Worm (Caenorhabditis elegans) whole organism, L3 larva: ENCODE results near the gene col-34.
A peak's percentile ranks its signal among the peaks of the same experiment; 100 is the strongest.

Source experiments
- R02D3.7 ChIP-seq: fragments of 150-350 bp; optimal IDR thresholded peaks from 2 replicates; lab custom pipeline; 2014; ENCODE audit warnings: missing biosample characterization, missing genetic modification characterization
- aly-2 ChIP-seq: fragments of 150-350 bp; optimal IDR thresholded peaks from 2 replicates; lab custom pipeline; 2014; ENCODE audit warnings: missing biosample characterization, missing genetic modification characterization
- ama-1 ChIP-seq: fragments of 150-350 bp; optimal IDR thresholded peaks from 2 replicates; lab custom pipeline; 2018
- ceh-16 ChIP-seq: sonication (generic microtip); optimal IDR thresholded peaks from 2 replicates; lab custom pipeline; 2017; ENCODE audit warnings: missing biosample characterization, missing genetic modification characterization
- ceh-9 ChIP-seq: sonication (generic microtip); optimal IDR thresholded peaks from 2 replicates; lab custom pipeline; 2018; ENCODE audit warnings: missing biosample characterization, missing genetic modification characterization
- daf-12 ChIP-seq: fragments of 150-350 bp; optimal IDR thresholded peaks from 2 replicates; lab custom pipeline; 2014; ENCODE audit warnings: missing biosample characterization, missing genetic modification reagents, missing genetic modification characterization
- egl-27 ChIP-seq: sonication (generic microtip); optimal IDR thresholded peaks from 4 replicates; lab custom pipeline; 2017; ENCODE audit warnings: missing biosample characterization, missing genetic modification reagents, missing genetic modification characterization
- elt-1 ChIP-seq: fragments of 150-350 bp; optimal IDR thresholded peaks from 2 replicates; lab custom pipeline; 2014; ENCODE audit warnings: missing biosample characterization, missing genetic modification characterization
- elt-2 ChIP-seq: sonication (generic microtip); optimal IDR thresholded peaks from 2 replicates; lab custom pipeline; 2016; ENCODE audit warnings: missing genetic modification reagents, mild to moderate bottlenecking, missing genetic modification characterization, missing compliant biosample characterization
- elt-3 ChIP-seq, 3 experiments: fragments of 150-350 bp in 1 of 3; sonication (generic microtip) in 2 of 3; optimal IDR thresholded peaks; 2 replicates in 2 of 3; 4 replicates in 1 of 3; lab custom pipeline; 2014 to 2017; ENCODE audit warnings: missing biosample characterization in 3 of 3, missing genetic modification characterization in 3 of 3
- eor-1 ChIP-seq, 2 experiments: fragments of 150-350 bp; optimal IDR thresholded peaks; 2 replicates each; lab custom pipeline; 2014 to 2018; ENCODE audit warnings: missing biosample characterization in 2 of 2, missing genetic modification characterization in 2 of 2
- fkh-10 ChIP-seq: sonication (generic microtip); optimal IDR thresholded peaks from 2 replicates; lab custom pipeline; 2017; ENCODE audit warnings: missing biosample characterization, missing genetic modification reagents, missing genetic modification characterization
- fkh-2 ChIP-seq: fragments of 150-350 bp; optimal IDR thresholded peaks from 2 replicates; lab custom pipeline; 2014; ENCODE audit warnings: missing biosample characterization, missing genetic modification reagents, missing genetic modification characterization
- fos-1 ChIP-seq: fragments of 150-350 bp; optimal IDR thresholded peaks from 2 replicates; lab custom pipeline; 2014; ENCODE audit warnings: missing biosample characterization, missing genetic modification characterization
- hmg-11 ChIP-seq: sonication (generic microtip); optimal IDR thresholded peaks from 2 replicates; lab custom pipeline; 2016; ENCODE audit warnings: missing genetic modification characterization, missing compliant biosample characterization
- jun-1 ChIP-seq: fragments of 150-350 bp; optimal IDR thresholded peaks from 2 replicates; lab custom pipeline; 2014; ENCODE audit warnings: missing biosample characterization, missing genetic modification reagents, missing genetic modification characterization
- lin-15B ChIP-seq: fragments of 150-350 bp; optimal IDR thresholded peaks from 2 replicates; lab custom pipeline; 2014; ENCODE audit warnings: missing biosample characterization, missing genetic modification characterization
- mdl-1 ChIP-seq: fragments of 150-350 bp; optimal IDR thresholded peaks from 2 replicates; lab custom pipeline; 2014; ENCODE audit warnings: missing biosample characterization, missing genetic modification characterization
- mml-1 ChIP-seq: fragments of 150-350 bp; sonication (generic microtip); optimal IDR thresholded peaks from 3 replicates; lab custom pipeline; 2014; ENCODE audit warnings: missing biosample characterization, missing genetic modification characterization
- nfya-1 ChIP-seq: sonication (generic microtip); optimal IDR thresholded peaks from 2 replicates; lab custom pipeline; 2017; ENCODE audit warnings: missing genetic modification characterization, mild to moderate bottlenecking, missing compliant biosample characterization, antibody characterized with exemption, moderate library complexity; ENCODE audit not compliant: insufficient read depth
- nhr-23 ChIP-seq: fragments of 150-350 bp; optimal IDR thresholded peaks from 2 replicates; lab custom pipeline; 2014; ENCODE audit warnings: missing biosample characterization, missing genetic modification reagents, missing genetic modification characterization
- nhr-237 ChIP-seq: fragments of 150-350 bp; optimal IDR thresholded peaks from 2 replicates; lab custom pipeline; 2014; ENCODE audit warnings: missing biosample characterization, missing genetic modification characterization
- nhr-25 ChIP-seq: sonication (generic microtip); optimal IDR thresholded peaks from 2 replicates; lab custom pipeline; 2017; ENCODE audit warnings: missing biosample characterization, missing genetic modification characterization
- nhr-28 ChIP-seq: fragments of 150-350 bp; optimal IDR thresholded peaks from 2 replicates; lab custom pipeline; 2014; ENCODE audit warnings: missing biosample characterization, missing genetic modification characterization
- nhr-43 ChIP-seq: sonication (generic microtip); optimal IDR thresholded peaks from 2 replicates; lab custom pipeline; 2016; ENCODE audit warnings: mild to moderate bottlenecking, missing genetic modification characterization, missing compliant biosample characterization; ENCODE audit not compliant: poor library complexity, severe bottlenecking
- nhr-67 ChIP-seq: fragments of 150-350 bp; optimal IDR thresholded peaks from 2 replicates; lab custom pipeline; 2014; ENCODE audit warnings: missing biosample characterization, missing genetic modification characterization
- nhr-76 ChIP-seq: fragments of 150-350 bp; sonication (generic microtip); optimal IDR thresholded peaks from 5 replicates; lab custom pipeline; 2014; ENCODE audit warnings: missing biosample characterization, missing genetic modification characterization
- nhr-77 ChIP-seq: fragments of 150-350 bp; optimal IDR thresholded peaks from 2 replicates; lab custom pipeline; 2014; ENCODE audit warnings: missing biosample characterization, missing genetic modification characterization
- pha-4 ChIP-seq: fragments of 150-350 bp; optimal IDR thresholded peaks from 2 replicates; lab custom pipeline; 2014; ENCODE audit warnings: missing biosample characterization, missing genetic modification reagents, missing genetic modification characterization
- pqm-1 ChIP-seq: fragments of 150-350 bp; optimal IDR thresholded peaks from 2 replicates; lab custom pipeline; 2017; ENCODE audit warnings: missing biosample characterization, missing genetic modification characterization, inconsistent platforms
- sea-2 ChIP-seq: fragments of 150-350 bp; sonication (generic microtip); optimal IDR thresholded peaks from 4 replicates; lab custom pipeline; 2014; ENCODE audit warnings: missing biosample characterization, missing genetic modification reagents, missing genetic modification characterization
- skn-1 ChIP-seq: fragments of 150-350 bp; optimal IDR thresholded peaks from 2 replicates; lab custom pipeline; 2014; ENCODE audit warnings: missing biosample characterization, missing genetic modification characterization
- snpc-4 ChIP-seq: fragments of 150-350 bp; optimal IDR thresholded peaks from 2 replicates; lab custom pipeline; 2014; ENCODE audit warnings: missing biosample characterization, missing genetic modification characterization
- tbx-2 ChIP-seq: sonication (generic microtip); optimal IDR thresholded peaks from 2 replicates; lab custom pipeline; 2016; ENCODE audit warnings: mild to moderate bottlenecking, missing genetic modification characterization, missing compliant biosample characterization
- unc-62 ChIP-seq: fragments of 150-350 bp; sonication (generic microtip); optimal IDR thresholded peaks from 4 replicates; lab custom pipeline; 2014; ENCODE audit warnings: missing biosample characterization, missing genetic modification reagents, missing genetic modification characterization
- ztf-11 ChIP-seq: fragments of 150-350 bp; optimal IDR thresholded peaks from 2 replicates; lab custom pipeline; 2014; ENCODE audit warnings: missing biosample characterization, missing genetic modification characterization

The col-34 gene

DNA sequence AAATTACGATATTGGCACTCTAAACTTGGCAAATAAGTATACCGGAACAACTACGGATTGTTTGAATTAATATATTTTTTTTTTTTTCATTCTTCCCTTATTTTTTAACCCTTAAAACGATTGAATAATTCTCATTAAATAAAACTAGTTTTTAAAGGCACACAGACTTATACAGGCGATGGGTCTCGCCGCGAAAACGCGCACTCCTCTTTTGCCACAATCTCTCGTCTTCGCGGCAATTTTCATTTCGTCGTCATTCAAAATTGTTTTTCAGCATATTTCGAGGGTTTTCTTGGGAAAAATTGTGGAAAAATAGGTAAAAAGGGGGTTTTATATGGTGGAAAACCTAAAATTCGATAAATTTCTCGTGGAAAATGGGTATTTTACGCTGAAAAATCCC lies 2.9 kb upstream of the col-34 start (continued):
- TF ChIP-seq nhr-25 (tag; lab: Kevin White, UChicago) (peak; percentile 62), fkh-2 (tag; lab: Kevin White, UChicago) (no peak), nhr-77 (tag; lab: Kevin White, UChicago) (no peak), pqm-1 (no peak), ztf-11 (tag; lab: Kevin White, UChicago) (no peak), fos-1 (tag; lab: Kevin White, UChicago) (no peak), daf-12 (tag; lab: Kevin White, UChicago) (no peak), egl-27 (tag; lab: Kevin White, UChicago) (no peak), lin-15B (tag; lab: Kevin White, UChicago) (peak; percentile 55), R02D3.7 (tag; lab: Kevin White, UChicago) (no peak), hmg-11 (tag; lab: Kevin White, UChicago) (peak; percentile 36), unc-62 (no peak), nhr-28 (tag; lab: Kevin White, UChicago) (no peak), elt-1 (tag; lab: Kevin White, UChicago) (no peak), ama-1 (lab: Kevin White, UChicago) (no peak)

DNA sequence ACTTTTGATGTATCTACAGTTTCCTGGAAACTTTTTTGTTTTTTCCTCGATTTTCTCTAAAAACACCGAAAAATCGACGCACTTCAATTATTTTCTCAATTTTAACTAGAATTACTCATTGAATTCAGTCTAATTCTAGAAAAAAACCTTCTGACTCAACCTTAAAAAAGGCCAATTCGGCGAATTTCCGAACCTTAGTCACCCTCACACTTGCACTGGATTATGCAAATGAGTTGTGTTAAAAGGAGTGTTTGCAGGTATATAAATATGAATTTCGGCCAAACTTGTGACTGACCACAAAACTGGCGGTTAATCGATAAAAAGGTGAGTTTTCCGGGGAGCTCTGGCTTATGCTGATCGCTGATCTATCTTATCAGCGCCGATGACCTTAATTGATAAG lies 2.1 kb upstream of the col-34 start, which contains the start of gene ttr-20:
Gene ttr-20 (plus strand): TSS at position 301 of the 400 bp plus-strand sequence.
- TF ChIP-seq nhr-76 (tag; lab: Kevin White, UChicago) (no peak), nfya-1 (tag; lab: Kevin White, UChicago) (no peak), nhr-25 (tag; lab: Kevin White, UChicago) (no peak), pqm-1 (no peak), elt-1 (tag; lab: Kevin White, UChicago) (no peak), unc-62 (no peak), jun-1 (no peak), ceh-9 (no peak), nhr-28 (tag; lab: Kevin White, UChicago) (no peak), nhr-67 (tag; lab: Kevin White, UChicago) (no peak), fkh-10 (GFP tag; lab: Kevin White, UChicago) (no peak), ztf-11 (tag; lab: Kevin White, UChicago) (no peak), elt-3 (tag; optimal IDR thresholded peaks at IDR 0.05; lab: Kevin White, UChicago) (no peak), mml-1 (no peak), egl-27 (tag; lab: Kevin White, UChicago) (no peak), nhr-237 (tag; lab: Kevin White, UChicago) (no peak)

DNA sequence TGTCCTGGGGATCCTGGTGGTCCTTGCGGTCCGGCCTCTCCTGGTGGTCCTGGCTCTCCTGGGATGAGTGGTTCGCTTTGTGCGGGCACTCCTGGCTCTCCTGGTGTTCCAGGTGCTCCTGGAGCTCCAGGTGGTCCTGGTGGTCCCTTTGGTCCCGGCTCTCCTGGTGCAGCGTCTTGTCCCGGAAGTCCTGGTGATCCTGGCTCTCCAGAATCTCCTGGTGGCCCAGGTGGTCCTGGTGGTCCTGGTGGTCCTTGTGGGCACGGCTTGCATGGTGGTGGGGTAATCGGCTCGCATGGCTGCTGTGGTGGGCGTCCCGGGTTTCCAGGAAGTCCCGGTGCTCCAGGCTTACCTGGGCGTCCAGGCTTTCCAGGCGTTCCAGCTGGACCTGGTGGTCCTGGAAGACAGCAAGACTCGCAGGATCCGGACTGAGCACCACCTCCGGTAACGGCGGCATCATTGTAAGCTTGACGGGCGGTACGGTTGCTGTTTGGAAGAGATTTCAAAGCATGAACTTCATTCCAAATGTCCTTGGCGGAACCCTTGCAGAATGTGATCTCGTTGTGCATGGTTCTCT lies 492 bp downstream of the col-34 start:
- no peak for TF ChIP-seq sea-2
- TF ChIP-seq nhr-28 (tag; lab: Kevin White, UChicago), result no peak
- TF ChIP-seq snpc-4, result no peak
- TF ChIP-seq nhr-237 (tag; lab: Kevin White, UChicago), result no peak
- no peak for TF ChIP-seq mdl-1
- no peak for TF ChIP-seq unc-62
- TF ChIP-seq daf-12 (tag; lab: Kevin White, UChicago), result no peak
- TF ChIP-seq mml-1, result no peak
- TF ChIP-seq elt-2 (tag; lab: Kevin White, UChicago), result no peak
- TF ChIP-seq nhr-23, result no peak
- no peak for TF ChIP-seq fos-1 (tag; lab: Kevin White, UChicago)
- no peak for TF ChIP-seq nfya-1 (tag; lab: Kevin White, UChicago)
- no peak for TF ChIP-seq ceh-16 (tag; lab: Kevin White, UChicago)
- TF ChIP-seq nhr-25 (tag; lab: Kevin White, UChicago), result no peak
- no peak for TF ChIP-seq nhr-43
- TF ChIP-seq fkh-2 (tag; lab: Kevin White, UChicago), result no peak
- TF ChIP-seq nhr-67 (tag; lab: Kevin White, UChicago), result no peak
- no peak for TF ChIP-seq aly-2 (tag; lab: Kevin White, UChicago)
- no peak for TF ChIP-seq ama-1 (lab: Kevin White, UChicago)

DNA sequence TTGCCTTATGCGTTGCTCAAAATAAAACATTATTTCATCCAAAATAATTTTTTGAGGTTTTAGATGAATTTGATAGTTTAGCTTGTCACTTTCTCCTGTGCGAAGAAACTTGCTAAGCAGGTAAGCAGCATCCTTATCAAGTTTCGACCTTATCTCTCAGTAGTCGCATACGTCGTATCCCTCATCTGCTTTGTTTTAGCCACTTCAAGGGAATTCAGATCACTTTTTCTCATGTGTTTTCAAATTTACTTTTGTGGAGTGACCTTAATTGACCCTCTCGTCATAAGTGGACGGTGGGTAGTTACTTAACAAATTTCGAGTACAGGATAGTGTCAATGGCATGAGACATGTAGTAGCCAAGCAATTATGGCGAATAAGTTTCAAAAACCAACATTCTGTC lies 7.7 kb downstream of the col-34 start:
- TF ChIP-seq nhr-28 (tag; lab: Kevin White, UChicago), result no peak
- TF ChIP-seq tbx-2 (tag; lab: Kevin White, UChicago), result peak; percentile 46
- TF ChIP-seq pha-4 (tag; lab: Kevin White, UChicago), result no peak
- TF ChIP-seq fos-1 (tag; lab: Kevin White, UChicago), result no peak
- peak in 1 of 3 experiments; percentile 93 for TF ChIP-seq elt-3 (tag; optimal IDR thresholded peaks at IDR 0.05; lab: Kevin White, UChicago)
- no peak for TF ChIP-seq daf-12 (tag; lab: Kevin White, UChicago)
- TF ChIP-seq nhr-77 (tag; lab: Kevin White, UChicago), result peak; percentile 55
- TF ChIP-seq fkh-2 (tag; lab: Kevin White, UChicago), result no peak
- no peak for TF ChIP-seq eor-1 (tag; optimal IDR thresholded peaks at IDR 0.05; lab: Kevin White, UChicago)
- peak; percentile 68 for TF ChIP-seq nhr-25 (tag; lab: Kevin White, UChicago)
- TF ChIP-seq skn-1 (tag; lab: Kevin White, UChicago), result no peak
- TF ChIP-seq nfya-1 (tag; lab: Kevin White, UChicago), result peak; percentile 18
- no peak for TF ChIP-seq nhr-67 (tag; lab: Kevin White, UChicago)
- TF ChIP-seq ama-1 (lab: Kevin White, UChicago), result peak; percentile 90
